Worm (Caenorhabditis elegans) whole organism, L2 larva: Measurements from ENCODE around the gene B0495.5.

Experiments used
- C34F6.9 ChIP-seq: fragments of 150-350 bp; optimal IDR thresholded peaks from 2 replicates; lab custom pipeline; 2014; ENCODE audit warnings: missing biosample characterization, missing genetic modification characterization
- F13H6.1 ChIP-seq: sonication (generic microtip); optimal IDR thresholded peaks from 2 replicates; lab custom pipeline; 2016; ENCODE audit warnings: missing genetic modification characterization, missing compliant biosample characterization
- Y55F3AM.14 ChIP-seq: fragments of 200-800 bp; sonication (Bioruptor generic); optimal IDR thresholded peaks from 2 replicates; lab custom pipeline; 2018; ENCODE audit warnings: mild to moderate bottlenecking, missing genetic modification characterization, missing compliant biosample characterization
- ZK546.5 ChIP-seq: sonication (generic microtip); optimal IDR thresholded peaks from 2 replicates; lab custom pipeline; 2017; ENCODE audit warnings: missing biosample characterization, missing genetic modification characterization
- alr-1 ChIP-seq: fragments of 150-350 bp; optimal IDR thresholded peaks from 2 replicates; lab custom pipeline; 2014; ENCODE audit warnings: missing biosample characterization, missing genetic modification characterization
- ama-1 ChIP-seq: fragments of 150-350 bp; optimal IDR thresholded peaks from 2 replicates; lab custom pipeline; 2018; ENCODE audit warnings: inconsistent platforms
- ceh-16 ChIP-seq: fragments of 150-350 bp; optimal IDR thresholded peaks from 2 replicates; lab custom pipeline; 2014; ENCODE audit warnings: missing biosample characterization, missing genetic modification characterization
- elt-1 ChIP-seq: fragments of 150-350 bp; optimal IDR thresholded peaks from 2 replicates; lab custom pipeline; 2014; ENCODE audit warnings: missing biosample characterization, missing genetic modification characterization
- fos-1 ChIP-seq: fragments of 150-350 bp; optimal IDR thresholded peaks from 2 replicates; lab custom pipeline; 2014; ENCODE audit warnings: missing biosample characterization, missing genetic modification characterization
- lin-11 ChIP-seq: fragments of 150-350 bp; sonication (generic microtip); optimal IDR thresholded peaks from 2 replicates; lab custom pipeline; 2014; ENCODE audit warnings: missing biosample characterization, missing genetic modification characterization, inconsistent platforms, mixed read lengths
- lsy-2 ChIP-seq, 2 experiments: fragments of 150-350 bp in 1 of 2; sonication (generic microtip) in 1 of 2; optimal IDR thresholded peaks; 2 replicates each; lab custom pipeline; 2014 to 2017; ENCODE audit warnings: missing biosample characterization in 2 of 2, missing genetic modification characterization in 2 of 2
- mab-5 ChIP-seq: fragments of 150-350 bp; optimal IDR thresholded peaks from 2 replicates; lab custom pipeline; 2014; ENCODE audit warnings: missing biosample characterization, missing genetic modification characterization
- mdl-1 ChIP-seq, 2 experiments: fragments of 150-350 bp in 1 of 2; sonication (generic microtip) in 1 of 2; optimal IDR thresholded peaks; 2 replicates each; lab custom pipeline; 2017; ENCODE audit warnings: missing biosample characterization in 2 of 2, missing genetic modification characterization in 2 of 2
- nhr-10 ChIP-seq: sonication (generic microtip); optimal IDR thresholded peaks from 2 replicates; lab custom pipeline; 2017; ENCODE audit warnings: missing biosample characterization, missing genetic modification characterization
- nhr-11 ChIP-seq: fragments of 150-350 bp; optimal IDR thresholded peaks from 2 replicates; lab custom pipeline; 2014; ENCODE audit warnings: missing biosample characterization, missing genetic modification characterization
- nhr-12 ChIP-seq: fragments of 150-350 bp; optimal IDR thresholded peaks from 2 replicates; lab custom pipeline; 2014; ENCODE audit warnings: missing biosample characterization, missing genetic modification characterization
- nhr-129 ChIP-seq: fragments of 150-350 bp; optimal IDR thresholded peaks from 2 replicates; lab custom pipeline; 2014; ENCODE audit warnings: missing biosample characterization, missing genetic modification characterization
- nhr-237 ChIP-seq: fragments of 150-350 bp; optimal IDR thresholded peaks from 2 replicates; lab custom pipeline; 2014; ENCODE audit warnings: missing biosample characterization, missing genetic modification characterization
- sem-4 ChIP-seq: fragments of 150-350 bp; optimal IDR thresholded peaks from 2 replicates; lab custom pipeline; 2014; ENCODE audit warnings: missing biosample characterization, missing genetic modification reagents, missing genetic modification characterization
- skn-1 ChIP-seq: sonication (generic microtip); optimal IDR thresholded peaks from 2 replicates; lab custom pipeline; 2017; ENCODE audit warnings: missing biosample characterization, missing genetic modification characterization
- sma-3 ChIP-seq: sonication (generic microtip); optimal IDR thresholded peaks from 2 replicates; lab custom pipeline; 2016; ENCODE audit warnings: missing genetic modification reagents, missing genetic modification characterization, missing compliant biosample characterization
- sma-9 ChIP-seq, 2 experiments: fragments of 150-350 bp in 1 of 2; sonication (generic microtip) in 1 of 2; optimal IDR thresholded peaks; 2 replicates each; lab custom pipeline; 2014 to 2016; ENCODE audit warnings: missing genetic modification characterization in 2 of 2, mild to moderate bottlenecking in 1 of 2, missing biosample characterization in 1 of 2, missing compliant biosample characterization in 1 of 2, missing genetic modification reagents in 1 of 2, moderate library complexity in 1 of 2

B0495.5 gene

ce11 chrII:7662008-7662686 is 36.2 kb downstream of the B0495.5 start, which contains the start of gene alfa-1:
alfa-1 (minus strand) TSS chrII:7662522.
- TF ChIP-seq ama-1 (lab: Kevin White, UChicago) (no peak), Y55F3AM.14 (GFP tag; lab: Kevin White, UChicago) (no peak), mdl-1 (tag; optimal IDR thresholded peaks at IDR 0.05; lab: Kevin White, UChicago) (no peak), sma-9 (GFP tag; optimal IDR thresholded peaks at IDR 0.05; lab: Kevin White, UChicago) (peak; percentile 10), sma-9 (tag; optimal IDR thresholded peaks at IDR 0.05; lab: Kevin White, UChicago) (no peak), alr-1 (tag; lab: Kevin White, UChicago) (no peak), elt-1 (tag; lab: Kevin White, UChicago) (no peak), nhr-129 (tag; lab: Kevin White, UChicago) (peak; percentile 26), nhr-12 (no peak), F13H6.1 (tag; lab: Kevin White, UChicago) (peak; percentile 32), mab-5 (tag; lab: Kevin White, UChicago) (no peak), sma-3 (GFP tag; lab: Kevin White, UChicago) (no peak), ceh-16 (tag; lab: Kevin White, UChicago) (no peak), fos-1 (tag; lab: Kevin White, UChicago) (peak; percentile 57), skn-1 (tag; lab: Kevin White, UChicago) (no peak), ZK546.5 (tag; lab: Kevin White, UChicago) (no peak), lsy-2 (tag; optimal IDR thresholded peaks at IDR 0.05; lab: Kevin White, UChicago) (no peak), C34F6.9 (peak; percentile 49), sem-4 (no peak), nhr-237 (no peak)

- TF ChIP-seq ceh-16 (tag; lab: Kevin White, UChicago) = no peak
- no peak for TF ChIP-seq nhr-10 (tag; lab: Kevin White, UChicago)
- no peak for TF ChIP-seq nhr-12
- no peak for TF ChIP-seq nhr-129 (tag; lab: Kevin White, UChicago)
- TF ChIP-seq lin-11 = no peak
- no peak for TF ChIP-seq nhr-11 (tag; lab: Kevin White, UChicago)
Observed at ce11 chrII:7651171-7651570, 47.1 kb downstream of the B0495.5 start, which contains the start of gene pde-4. pde-4 (minus strand) TSS chrII:7651246.
